Fruit fly (Drosophila melanogaster): ENCODE measurements around the gene CG15059.

Gene CG15059

dm6 chrX:18246842-18247241 lies 12.5 kb downstream of the CG15059 start:
- TF ChIP-seq bowl (GFP tag; IDR thresholded peaks at IDR 0.05) (no peak), CG30020 (tag; optimal IDR thresholded peaks at IDR 0.05) (no peak), cwo (GFP tag; optimal IDR thresholded peaks at IDR 0.05) (peak; percentile 29), ewg (GFP tag; optimal IDR thresholded peaks at IDR 0.05) (no peak), Gug (GFP tag; IDR thresholded peaks at IDR 0.05) (no peak), fd96Cb (tag; optimal IDR thresholded peaks at IDR 0.05) (no peak), cg (GFP tag; optimal IDR thresholded peaks at IDR 0.05) (peak; percentile 16), NfI (GFP tag; optimal IDR thresholded peaks at IDR 0.05) (no peak), CG11560 (tag; IDR thresholded peaks at IDR 0.05) (no peak), lab (GFP tag; optimal IDR thresholded peaks at IDR 0.05) (peak; percentile 4), CG4707 (GFP tag; optimal IDR thresholded peaks at IDR 0.05) (peak; percentile 65), Nf-YB (GFP tag; optimal IDR thresholded peaks at IDR 0.05) (peak; percentile 24), Hr51 (GFP tag; optimal IDR thresholded peaks at IDR 0.05) (no peak), CG9932 (GFP tag; IDR thresholded peaks at IDR 0.05) (no peak), CG13894 (tag; optimal IDR thresholded peaks at IDR 0.05) (no peak), Adf1 (GFP tag; IDR thresholded peaks at IDR 0.05) (peak; percentile 16; the same call in 1 of the 2 replicates), HmgD (GFP tag; optimal IDR thresholded peaks at IDR 0.05) (no peak), CG8089 (GFP tag; optimal IDR thresholded peaks at IDR 0.05) (no peak), Med (GFP tag) (peak; percentile 69), Hr78 (GFP tag; optimal IDR thresholded peaks at IDR 0.05) (peak in 1 of 2 experiments; percentile 70), sqz (GFP tag; optimal IDR thresholded peaks at IDR 0.05) (peak; percentile 10), sug (tag; optimal IDR thresholded peaks at IDR 0.05) (peak; percentile 30), CG16779 (GFP tag; IDR thresholded peaks at IDR 0.05) (no peak), CTCF (GFP tag; optimal IDR thresholded peaks at IDR 0.05) (no peak), CG15696 (tag; optimal IDR thresholded peaks at IDR 0.05) (no peak), emc (GFP tag; optimal IDR thresholded peaks at IDR 0.05) (no peak), Deaf1 (tag; optimal IDR thresholded peaks at IDR 0.05) (peak; percentile 3), row (GFP tag; IDR thresholded peaks at IDR 0.05) (peak; percentile 53; the same call in 2 of the 3 replicates), tna (GFP tag; IDR thresholded peaks at IDR 0.05; ENCODE audit: partially characterized antibody) (no peak), Atf-2 (GFP tag; optimal IDR thresholded peaks at IDR 0.05) (no peak), Drgx (GFP tag; IDR thresholded peaks at IDR 0.05) (no peak), CG3726 (GFP tag; IDR thresholded peaks at IDR 0.05) (no peak), slp2 (GFP tag; optimal IDR thresholded peaks at IDR 0.05) (no peak), grn (GFP tag; optimal IDR thresholded peaks at IDR 0.05) (peak; percentile 70), btn (GFP tag; optimal IDR thresholded peaks at IDR 0.05) (no peak)

- TF ChIP-seq cwo (GFP tag; optimal IDR thresholded peaks at IDR 0.05), result peak; percentile 1
- TF ChIP-seq tin (GFP tag; optimal IDR thresholded peaks at IDR 0.05), result no peak
- peak; percentile 40 for TF ChIP-seq Nf-YC (tag; optimal IDR thresholded peaks at IDR 0.05)
- peak; percentile 93 for TF ChIP-seq Adf1 (GFP tag; IDR thresholded peaks at IDR 0.05)
- TF ChIP-seq crol (GFP tag; IDR thresholded peaks at IDR 0.05), result peak; percentile 91
- no peak for TF ChIP-seq CG12104 (GFP tag; optimal IDR thresholded peaks at IDR 0.05)
- peak; percentile 14 for TF ChIP-seq Deaf1 (tag; optimal IDR thresholded peaks at IDR 0.05)
- TF ChIP-seq Nf-YB (GFP tag; optimal IDR thresholded peaks at IDR 0.05), result peak; percentile 26
- TF ChIP-seq GATAe (GFP tag; conservative IDR thresholded peaks at IDR 0.05), result peak; percentile 55
- TF ChIP-seq az2 (GFP tag; optimal IDR thresholded peaks at IDR 0.05), result no peak
- peak; percentile 51 for TF ChIP-seq sug (tag; optimal IDR thresholded peaks at IDR 0.05)
Measured at dm6 chrX:18245182-18245581, 14.1 kb downstream of the CG15059 start.

All from whole organism, embryonic.